Fruit fly (Drosophila melanogaster) whole organism: Measurements from ENCODE around the gene Tango2.

Source experiments
- CG8478 ChIP-seq: fragments of >200 bp; optimal IDR thresholded peaks from 2 replicates; lab custom pipeline; 2018; ENCODE audit warnings: inconsistent platforms
- Dll ChIP-seq: fragments of >200 bp; optimal IDR thresholded peaks from 2 replicates; lab custom pipeline; 2017
- EcR ChIP-seq, 2 experiments: fragments of >200 bp; optimal IDR thresholded peaks; 2 replicates each; lab custom pipeline; 2017; ENCODE audit warnings: missing biosample characterization in 2 of 2, missing genetic modification characterization in 2 of 2, missing genetic modification reagents in 2 of 2
- pan ChIP-seq: fragments of >200 bp; optimal IDR thresholded peaks from 2 replicates; lab custom pipeline; 2017
- psq ChIP-seq: fragments of >200 bp; optimal IDR thresholded peaks from 2 replicates; lab custom pipeline; 2017
- usp ChIP-seq: fragments of >200 bp; optimal IDR thresholded peaks from 2 replicates; lab custom pipeline; 2017; ENCODE audit warnings: missing biosample characterization, missing genetic modification characterization, mixed read lengths

The Tango2 gene

DNA sequence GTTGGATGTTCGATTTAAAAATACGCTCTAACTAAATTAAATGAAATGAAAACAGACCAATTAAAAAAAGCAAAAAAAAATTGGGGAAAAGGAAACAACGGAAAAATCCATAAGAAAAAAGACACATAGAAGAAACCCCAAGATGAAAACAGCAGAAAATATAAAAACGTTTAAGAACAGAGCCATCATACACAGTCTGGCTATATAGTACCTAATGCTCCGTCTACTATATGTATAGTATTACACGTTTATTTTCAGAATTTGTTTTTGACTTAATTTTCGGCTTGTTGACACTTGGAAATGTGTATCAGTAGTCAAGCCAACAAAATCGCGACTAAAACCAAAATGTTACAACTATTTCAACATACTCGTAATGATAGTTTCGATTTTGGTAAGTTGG lies 11.4 kb upstream of the Tango2 start, which contains the start of gene CG11178:
CG11178 (plus strand) TSS at position 301 of the 400 bp plus-strand sequence.
- TF ChIP-seq CG8478 (lab: Kevin White, UChicago) (no peak), Dll (lab: Kevin White, UChicago) (no peak), psq (lab: Kevin White, UChicago) (no peak), pan (lab: Kevin White, UChicago) (no peak), EcR (GFP tag; optimal IDR thresholded peaks at IDR 0.05; lab: Kevin White, UChicago) (no peak), usp (GFP tag; lab: Kevin White, UChicago) (no peak)

DNA sequence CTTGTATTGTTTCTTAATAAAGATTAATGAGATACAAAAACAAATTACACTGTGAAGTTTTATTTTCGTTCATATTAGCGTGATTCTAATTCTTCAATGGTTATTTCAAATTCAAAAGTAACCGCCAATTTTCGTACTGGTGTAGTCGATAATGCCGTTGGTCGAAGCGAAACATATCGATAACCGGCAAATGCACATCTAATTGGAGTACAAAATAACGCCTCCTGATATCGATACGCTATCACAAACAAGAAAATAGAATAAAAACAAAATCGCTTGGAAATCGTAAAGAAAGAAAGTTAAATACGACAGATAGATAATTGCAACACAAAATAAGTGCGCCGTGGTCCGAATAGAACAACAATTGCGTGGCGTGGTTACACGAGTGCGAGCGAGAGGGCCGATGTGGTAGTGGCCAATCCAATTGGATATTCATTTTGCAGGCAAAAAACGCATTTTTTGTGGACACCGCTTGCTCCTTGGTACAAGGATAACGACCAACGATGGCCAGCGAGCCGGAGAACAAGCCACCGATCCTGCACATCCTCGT lies 10.8 kb upstream of the Tango2 start:
- TF ChIP-seq psq (lab: Kevin White, UChicago) (no peak), Dll (lab: Kevin White, UChicago) (no peak), EcR (GFP tag; optimal IDR thresholded peaks at IDR 0.05; lab: Kevin White, UChicago) (no peak), CG8478 (lab: Kevin White, UChicago) (no peak)

DNA sequence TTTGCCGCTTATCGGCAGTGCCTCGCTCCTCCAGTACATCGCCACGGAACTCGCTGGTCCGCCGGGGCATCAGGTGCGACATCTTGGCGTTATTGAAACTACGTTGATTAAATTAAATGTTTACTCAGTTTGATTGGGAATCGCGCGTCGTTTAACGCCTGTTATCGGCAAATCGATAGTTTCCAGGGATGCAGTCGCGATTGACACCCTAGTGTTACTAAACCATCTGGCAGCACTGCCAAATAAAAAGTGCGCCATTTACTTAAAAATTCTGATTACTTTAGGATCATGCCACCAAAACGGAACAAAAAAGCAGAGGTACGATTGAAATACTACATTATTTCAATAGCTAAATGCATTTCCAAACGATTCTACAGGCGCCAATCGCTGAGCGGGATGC lies 4.9 kb upstream of the Tango2 start, which contains the start of the genes Ndc80 and BthD:
Ndc80 (minus strand) TSS at position 179 of the 400 bp plus-strand sequence.
BthD (plus strand) TSS at position 248 of the 400 bp plus-strand sequence.
- TF ChIP-seq usp (GFP tag; lab: Kevin White, UChicago) (no peak), Dll (lab: Kevin White, UChicago) (no peak)

DNA sequence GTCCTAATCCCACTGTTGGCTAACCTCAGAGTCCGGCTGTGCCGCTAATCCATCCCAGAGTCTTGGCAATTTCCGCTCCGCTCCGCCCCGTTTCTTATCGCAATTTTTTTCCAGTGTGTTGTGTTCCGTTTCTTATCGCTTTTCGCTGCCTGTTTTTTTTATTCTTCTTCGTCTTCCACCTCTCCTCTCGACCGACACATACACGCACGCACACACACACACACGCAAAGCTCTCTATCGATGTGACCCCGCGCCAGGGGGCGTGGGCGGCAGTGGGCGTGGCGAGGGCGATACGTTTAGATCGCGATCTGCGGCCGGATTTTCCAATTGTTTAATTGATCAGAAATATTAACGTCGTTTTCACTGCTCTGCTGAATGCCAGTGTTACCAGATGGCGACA lies 797 bp upstream of the Tango2 start:
- TF ChIP-seq usp (GFP tag; lab: Kevin White, UChicago): no peak
- no peak for TF ChIP-seq Dll (lab: Kevin White, UChicago)
- no peak for TF ChIP-seq EcR (GFP tag; optimal IDR thresholded peaks at IDR 0.05; lab: Kevin White, UChicago)
- TF ChIP-seq CG8478 (lab: Kevin White, UChicago): no peak
- TF ChIP-seq pan (lab: Kevin White, UChicago): no peak
- no peak for TF ChIP-seq psq (lab: Kevin White, UChicago)

DNA sequence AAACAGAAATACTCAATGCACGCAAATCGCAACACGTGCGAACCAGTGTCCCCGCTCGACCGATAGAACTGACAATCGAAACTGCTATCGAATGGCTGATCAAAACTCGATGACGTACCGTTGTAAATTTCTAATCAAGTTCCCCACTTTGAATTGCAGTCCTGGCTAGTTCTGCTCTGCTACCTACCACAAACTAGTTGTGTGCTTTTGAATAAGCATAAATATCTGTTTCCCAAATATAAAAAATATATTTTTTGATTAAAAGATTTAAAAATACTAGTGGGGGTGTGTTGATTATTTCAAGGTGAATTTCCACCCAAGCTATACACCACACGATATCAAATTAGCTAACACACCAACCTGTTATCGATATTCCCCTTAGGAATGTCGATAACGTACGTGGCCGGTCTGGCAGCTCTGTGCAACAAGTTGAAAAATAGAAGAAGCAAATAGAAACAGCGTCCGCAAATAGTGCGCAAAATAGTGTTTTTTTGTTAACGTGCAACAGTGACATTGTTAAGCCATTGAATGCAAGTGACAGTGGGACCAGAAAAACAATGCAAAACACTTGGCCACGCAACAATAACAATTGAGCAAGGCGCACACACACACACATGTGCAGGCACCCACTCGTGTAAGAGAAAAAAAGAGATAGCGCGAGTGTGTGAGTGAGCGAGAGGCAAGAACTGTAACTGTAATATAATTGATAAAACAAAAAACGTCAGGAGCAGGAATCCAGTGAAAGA lies 7.7 kb downstream of the Tango2 start, which contains the start of the genes CG2691 and NFAT:
CG2691 (minus strand) TSS at position 75 of the 746 bp plus-strand sequence.
NFAT (plus strand) TSS at position 412 of the 746 bp plus-strand sequence.
- TF ChIP-seq Dll (lab: Kevin White, UChicago): no peak
- no peak for TF ChIP-seq CG8478 (lab: Kevin White, UChicago)
- TF ChIP-seq EcR (GFP tag; optimal IDR thresholded peaks at IDR 0.05; lab: Kevin White, UChicago): no peak
- TF ChIP-seq usp (GFP tag; lab: Kevin White, UChicago): no peak
- no peak for TF ChIP-seq pan (lab: Kevin White, UChicago)
- no peak for TF ChIP-seq psq (lab: Kevin White, UChicago)

DNA sequence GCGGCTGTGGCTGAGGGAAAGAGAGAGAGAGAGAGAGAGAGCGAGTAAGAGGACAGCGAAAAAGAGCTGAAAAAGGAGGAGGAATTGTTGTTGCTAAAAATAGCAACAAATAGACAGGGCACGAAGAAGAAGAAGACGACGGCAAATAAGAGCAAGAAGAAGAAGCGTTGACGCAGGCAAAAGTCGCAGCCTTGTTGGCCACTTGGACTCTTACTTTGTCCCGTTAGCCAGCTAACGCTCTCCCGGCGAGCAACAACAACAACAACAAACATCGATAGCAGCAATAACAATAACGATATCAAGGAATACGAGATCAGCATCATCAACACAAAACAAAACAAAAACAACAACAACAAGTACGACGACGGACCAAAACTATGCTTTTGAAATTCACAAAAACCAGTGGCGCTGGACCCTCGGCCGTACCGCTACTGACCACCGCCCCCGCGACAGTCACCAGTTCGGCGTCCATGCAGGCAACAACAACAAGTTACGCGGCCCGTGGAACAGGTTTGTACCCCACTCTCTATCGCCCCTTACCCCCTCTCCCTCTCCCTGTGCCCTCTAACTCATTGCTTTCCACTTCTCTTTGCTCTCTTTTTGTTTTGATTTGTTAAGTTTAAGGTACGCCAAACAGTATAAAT lies 8.4 kb downstream of the Tango2 start:
- TF ChIP-seq CG8478 (lab: Kevin White, UChicago) (no peak), pan (lab: Kevin White, UChicago) (no peak), usp (GFP tag; lab: Kevin White, UChicago) (no peak)

DNA sequence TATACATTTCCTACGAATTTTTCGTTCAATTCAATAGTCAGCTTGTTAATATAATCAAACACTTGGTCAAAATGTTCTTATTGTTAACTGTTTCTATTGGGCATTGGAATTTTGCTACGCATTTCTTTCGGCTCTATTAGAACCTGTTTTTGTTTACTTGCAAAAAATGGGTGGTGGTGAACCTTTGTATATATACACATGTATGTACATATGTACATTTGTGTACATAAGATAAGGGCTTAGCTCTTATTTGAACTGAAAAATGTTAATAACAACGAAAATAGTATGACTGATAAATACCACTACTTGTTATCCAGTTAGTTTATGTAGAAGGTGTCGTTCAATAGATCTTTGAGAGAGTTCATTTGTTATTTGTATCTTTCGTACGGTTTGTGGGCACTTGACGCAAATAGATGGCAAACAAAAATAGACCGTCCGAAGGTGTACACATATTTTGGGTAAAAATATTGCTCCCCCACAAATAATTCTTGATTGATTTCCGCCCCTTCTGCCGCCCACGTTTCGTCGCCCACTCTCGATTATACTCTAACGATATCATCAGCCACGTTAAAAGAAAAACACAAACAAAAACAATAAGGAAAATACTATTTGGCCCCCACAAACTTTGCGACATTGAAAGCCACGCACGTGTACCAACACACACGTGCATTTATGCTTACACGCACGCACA lies 9.2 kb downstream of the Tango2 start:
- TF ChIP-seq CG8478 (lab: Kevin White, UChicago) (no peak), Dll (lab: Kevin White, UChicago) (no peak), usp (GFP tag; lab: Kevin White, UChicago) (no peak), pan (lab: Kevin White, UChicago) (no peak), EcR (GFP tag; optimal IDR thresholded peaks at IDR 0.05; lab: Kevin White, UChicago) (no peak), psq (lab: Kevin White, UChicago) (no peak)

DNA sequence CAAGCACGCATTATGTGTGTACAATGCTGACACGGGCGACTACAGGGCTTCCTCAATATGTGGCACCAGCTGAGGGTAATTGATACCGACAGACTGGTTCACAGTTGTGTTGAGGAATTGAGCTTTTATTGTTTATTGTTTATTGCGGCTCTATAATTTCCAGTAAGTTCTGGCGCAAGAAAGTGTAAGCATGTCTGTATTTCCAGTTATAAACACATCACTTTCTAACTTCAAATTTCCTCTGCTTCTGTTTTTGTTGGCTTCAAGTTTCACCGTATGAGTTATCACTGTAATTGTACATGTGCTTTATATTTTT lies 9.7 kb downstream of the Tango2 start:
- TF ChIP-seq pan (lab: Kevin White, UChicago) (no peak), Dll (lab: Kevin White, UChicago) (no peak), CG8478 (lab: Kevin White, UChicago) (no peak), usp (GFP tag; lab: Kevin White, UChicago) (no peak), psq (lab: Kevin White, UChicago) (no peak), EcR (GFP tag; optimal IDR thresholded peaks at IDR 0.05; lab: Kevin White, UChicago) (no peak)

DNA sequence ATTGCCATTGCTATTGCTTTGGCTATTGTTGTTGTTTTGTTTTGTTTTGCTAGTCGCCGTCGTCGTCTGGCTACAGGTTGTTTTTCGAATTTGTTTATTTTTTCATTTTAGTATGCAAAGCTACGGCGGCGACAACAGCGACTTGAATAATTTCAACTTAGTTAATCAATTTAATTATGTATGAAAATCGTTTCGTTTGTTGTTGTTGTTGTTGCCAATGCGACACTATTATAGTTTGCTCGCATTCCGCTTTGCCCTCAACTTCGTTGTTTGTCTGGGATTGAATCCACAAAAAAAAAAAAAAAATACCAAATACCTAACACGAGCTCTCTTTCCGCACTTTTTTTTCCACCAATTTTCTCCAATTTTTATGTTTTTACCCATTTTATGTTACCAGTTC lies 11.1 kb downstream of the Tango2 start:
- TF ChIP-seq pan (lab: Kevin White, UChicago) (no peak), CG8478 (lab: Kevin White, UChicago) (no peak), Dll (lab: Kevin White, UChicago) (no peak), EcR (GFP tag; optimal IDR thresholded peaks at IDR 0.05; lab: Kevin White, UChicago) (no peak), psq (lab: Kevin White, UChicago) (no peak), usp (GFP tag; lab: Kevin White, UChicago) (no peak)

DNA sequence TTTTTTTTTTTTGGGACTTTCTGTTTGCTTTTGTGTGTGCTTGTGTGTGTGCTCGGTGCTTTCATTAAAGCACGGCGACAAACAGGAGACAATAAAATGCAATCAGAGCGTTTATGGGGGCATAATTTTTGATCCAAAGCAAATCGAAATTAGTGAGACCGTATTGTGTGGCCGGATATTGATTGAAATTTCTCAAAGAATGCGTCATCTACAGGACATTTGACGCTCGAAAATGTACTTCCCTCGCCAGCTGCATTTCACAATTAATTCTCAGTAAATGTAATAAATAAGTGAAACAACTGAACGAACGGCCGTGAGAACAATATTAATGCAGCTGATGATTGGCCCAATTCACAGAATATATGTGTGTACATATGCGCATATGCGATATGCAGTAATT lies 12.6 kb downstream of the Tango2 start:
- TF ChIP-seq Dll (lab: Kevin White, UChicago) (no peak), pan (lab: Kevin White, UChicago) (no peak), CG8478 (lab: Kevin White, UChicago) (no peak), EcR (GFP tag; optimal IDR thresholded peaks at IDR 0.05; lab: Kevin White, UChicago) (no peak), usp (GFP tag; lab: Kevin White, UChicago) (no peak), psq (lab: Kevin White, UChicago) (no peak)
